Worm (Caenorhabditis elegans) whole organism, midembryonic: Measurements from ENCODE around the gene srlf-12.

Source experiments
- T22C8.4 ChIP-seq: fragments of 200-800 bp; sonication (Bioruptor generic); IDR thresholded peaks from 2 replicates; pipeline ENCODE4 v1.3.6; 2022; ENCODE audit warnings: missing genetic modification characterization, missing compliant biosample characterization
- cog-1 ChIP-seq: sonication (generic microtip); optimal IDR thresholded peaks from 2 replicates; lab custom pipeline; 2016; ENCODE audit warnings: missing genetic modification characterization, missing compliant biosample characterization
- flt-1 ChIP-seq: fragments of 200-800 bp; sonication (Bioruptor generic); IDR thresholded peaks from 2 replicates; pipeline ENCODE4 v1.3.6; 2022; ENCODE audit warnings: missing genetic modification characterization, missing compliant biosample characterization
- klf-2 ChIP-seq: fragments of 200-800 bp; sonication (Bioruptor generic); conservative IDR thresholded peaks from 2 replicates; pipeline ENCODE4 v1.3.6; 2022; ENCODE audit warnings: missing genetic modification reagents, missing genetic modification characterization, missing compliant biosample characterization
- med-1 ChIP-seq: sonication (generic microtip); optimal IDR thresholded peaks from 2 replicates; lab custom pipeline; 2017; ENCODE audit warnings: missing genetic modification characterization, mild to moderate bottlenecking, missing compliant biosample characterization, antibody characterized with exemption, missing genetic modification reagents; ENCODE audit not compliant: insufficient read depth
- ref-1 ChIP-seq: fragments of 200-800 bp; sonication (Bioruptor generic); conservative IDR thresholded peaks from 2 replicates; pipeline ENCODE4 v1.3.6; 2022; ENCODE audit warnings: missing genetic modification reagents, missing genetic modification characterization, missing compliant biosample characterization
- tab-1 ChIP-seq: fragments of 200-800 bp; sonication (Bioruptor generic); IDR thresholded peaks from 2 replicates; pipeline ENCODE4 v1.3.6; 2022; ENCODE audit warnings: missing genetic modification characterization, missing compliant biosample characterization
- ztf-23 ChIP-seq: fragments of 200-800 bp; sonication (Bioruptor generic); IDR thresholded peaks from 2 replicates; pipeline ENCODE4 v1.3.6; 2022; ENCODE audit warnings: missing genetic modification reagents, missing genetic modification characterization, missing compliant biosample characterization
- ztf-29 ChIP-seq: fragments of 200-800 bp; sonication (Bioruptor generic); IDR thresholded peaks from 2 replicates; pipeline ENCODE4 v1.3.6; 2022; ENCODE audit warnings: missing genetic modification reagents, missing genetic modification characterization, missing compliant biosample characterization

srlf-12 gene

DNA sequence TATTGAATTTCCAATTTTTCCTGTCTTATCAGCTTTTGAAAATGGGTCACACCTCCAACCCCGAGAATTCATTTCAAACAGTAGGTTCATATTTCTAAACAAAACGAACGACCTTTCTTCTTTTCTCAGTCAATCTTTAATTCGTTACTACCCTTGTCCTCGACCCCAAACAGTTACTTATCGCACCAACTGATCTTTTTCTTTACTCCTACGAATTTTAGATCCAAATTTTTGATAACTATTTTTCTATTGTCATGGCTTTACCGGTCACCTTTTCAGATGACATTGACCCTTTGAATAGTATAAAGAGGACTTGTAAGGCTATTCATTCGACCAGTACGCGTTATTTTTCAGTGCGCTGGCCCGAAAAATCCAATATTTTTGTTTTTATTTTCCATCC, 24.2 kb upstream of the srlf-12 start:
- no peak for TF ChIP-seq cog-1 (tag; lab: Kevin White, UChicago)
- TF ChIP-seq ztf-23 (GFP tag; lab: Robert Waterston, UW): no peak
- TF ChIP-seq tab-1 (GFP tag; lab: Robert Waterston, UW): no peak
- no peak for TF ChIP-seq ztf-29 (GFP tag; lab: Robert Waterston, UW)
- TF ChIP-seq T22C8.4: no peak
- no peak for TF ChIP-seq ref-1 (GFP tag; lab: Robert Waterston, UW)

DNA sequence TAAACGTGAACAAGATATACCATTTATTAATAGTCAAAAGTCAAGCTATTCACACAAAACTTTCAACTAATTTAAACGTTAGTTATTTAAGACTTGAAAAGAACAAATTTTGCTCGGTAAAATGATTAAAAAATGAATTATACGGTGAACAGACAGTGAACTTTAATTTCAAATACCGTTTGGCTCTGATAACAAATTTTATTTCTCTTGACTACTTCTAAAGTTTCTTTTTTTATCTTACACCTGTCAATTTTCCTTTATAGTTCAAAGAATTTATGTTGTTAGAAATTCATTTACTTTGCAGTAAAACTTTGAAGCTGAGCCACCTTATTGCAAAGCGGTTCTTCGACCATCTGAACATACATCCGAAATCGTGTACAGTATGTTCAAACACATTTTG, 23.5 kb upstream of the srlf-12 start, which contains the start of gene ZK593.3:
Gene ZK593.3 (plus strand): TSS at position 301 of the 400 bp plus-strand sequence.
- TF ChIP-seq flt-1 (GFP tag; lab: Robert Waterston, UW): no peak
- no peak for TF ChIP-seq med-1 (GFP tag; lab: Kevin White, UChicago)
- no peak for TF ChIP-seq ztf-23 (GFP tag; lab: Robert Waterston, UW)
- TF ChIP-seq T22C8.4: no peak

DNA sequence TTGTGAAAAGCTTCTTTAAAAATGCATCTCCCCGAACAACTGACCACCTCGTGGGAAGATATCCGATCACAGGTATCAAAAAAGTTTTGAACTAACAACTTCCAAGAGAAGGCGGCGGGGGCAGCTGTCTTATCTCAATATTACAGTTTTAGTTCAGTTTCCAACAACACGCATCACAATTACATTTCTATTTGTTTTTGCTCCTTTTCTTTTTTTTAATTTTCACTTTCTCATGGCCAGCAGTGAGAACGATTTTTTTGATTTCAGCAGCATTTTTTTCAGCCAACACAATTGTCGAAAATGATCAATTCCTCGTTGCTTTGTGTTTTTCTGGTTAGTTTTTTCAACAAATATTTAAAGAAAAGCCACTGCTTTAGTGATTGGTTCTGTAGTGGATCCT, 21.2 kb upstream of the srlf-12 start, which contains the start of gene ZK593.2:
Gene ZK593.2 (plus strand): TSS at position 301 of the 400 bp plus-strand sequence.
- no peak for TF ChIP-seq tab-1 (GFP tag; lab: Robert Waterston, UW)
- TF ChIP-seq med-1 (GFP tag; lab: Kevin White, UChicago): no peak
- no peak for TF ChIP-seq klf-2
- no peak for TF ChIP-seq cog-1 (tag; lab: Kevin White, UChicago)
- no peak for TF ChIP-seq flt-1 (GFP tag; lab: Robert Waterston, UW)
- TF ChIP-seq ref-1 (GFP tag; lab: Robert Waterston, UW): no peak

DNA sequence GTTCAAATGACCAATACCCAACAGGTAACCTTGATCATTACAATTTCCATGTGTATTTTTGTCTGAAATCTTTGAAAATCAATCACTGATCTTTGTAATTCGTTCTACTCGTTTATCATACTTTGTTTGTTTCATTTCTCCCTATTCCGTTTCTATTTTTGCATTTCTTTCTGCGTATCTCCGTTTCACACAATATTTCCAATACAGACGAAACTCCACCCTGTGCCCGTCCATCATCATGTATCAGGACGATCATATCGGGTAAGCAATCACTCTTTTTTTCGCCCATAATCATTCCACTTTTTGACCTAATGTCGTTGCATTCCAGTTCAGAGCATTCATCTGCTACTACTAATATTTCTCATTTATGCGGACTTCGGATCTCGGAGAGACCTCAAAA, 17.8 kb upstream of the srlf-12 start, which contains the start of gene pyk-2:
Gene pyk-2 (plus strand): TSS at position 206 of the 400 bp plus-strand sequence.
- no peak for TF ChIP-seq med-1 (GFP tag; lab: Kevin White, UChicago)
- no peak for TF ChIP-seq T22C8.4
- TF ChIP-seq klf-2: no peak
- no peak for TF ChIP-seq ztf-23 (GFP tag; lab: Robert Waterston, UW)
- no peak for TF ChIP-seq tab-1 (GFP tag; lab: Robert Waterston, UW)
- TF ChIP-seq cog-1 (tag; lab: Kevin White, UChicago): no peak
- no peak for TF ChIP-seq flt-1 (GFP tag; lab: Robert Waterston, UW)
- no peak for TF ChIP-seq ztf-29 (GFP tag; lab: Robert Waterston, UW)
- no peak for TF ChIP-seq ref-1 (GFP tag; lab: Robert Waterston, UW)

DNA sequence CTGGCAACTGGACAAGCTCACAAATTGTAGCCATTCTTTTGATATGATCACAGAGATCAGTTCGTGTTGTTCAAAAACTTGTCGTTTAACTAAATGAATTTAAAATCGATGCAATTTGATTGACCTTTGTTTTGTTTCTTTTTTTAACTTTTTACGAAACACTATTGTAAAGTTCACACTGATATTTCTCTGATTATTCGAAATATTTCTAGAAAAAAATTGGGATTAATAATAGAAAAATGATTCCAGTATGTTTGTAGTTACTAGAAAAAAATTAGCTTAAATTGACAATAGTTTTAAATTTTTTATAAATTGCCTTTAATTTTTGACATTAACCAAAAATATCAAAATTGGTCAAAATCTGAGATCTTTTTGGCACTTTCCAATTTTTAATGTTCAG, 17.3 kb upstream of the srlf-12 start, which contains the start of gene ZK596.2:
Gene ZK596.2 (minus strand): TSS at position 101 of the 400 bp plus-strand sequence.
- TF ChIP-seq med-1 (GFP tag; lab: Kevin White, UChicago): no peak
- TF ChIP-seq ztf-23 (GFP tag; lab: Robert Waterston, UW): no peak
- TF ChIP-seq klf-2: no peak
- TF ChIP-seq ztf-29 (GFP tag; lab: Robert Waterston, UW): no peak
- no peak for TF ChIP-seq flt-1 (GFP tag; lab: Robert Waterston, UW)

DNA sequence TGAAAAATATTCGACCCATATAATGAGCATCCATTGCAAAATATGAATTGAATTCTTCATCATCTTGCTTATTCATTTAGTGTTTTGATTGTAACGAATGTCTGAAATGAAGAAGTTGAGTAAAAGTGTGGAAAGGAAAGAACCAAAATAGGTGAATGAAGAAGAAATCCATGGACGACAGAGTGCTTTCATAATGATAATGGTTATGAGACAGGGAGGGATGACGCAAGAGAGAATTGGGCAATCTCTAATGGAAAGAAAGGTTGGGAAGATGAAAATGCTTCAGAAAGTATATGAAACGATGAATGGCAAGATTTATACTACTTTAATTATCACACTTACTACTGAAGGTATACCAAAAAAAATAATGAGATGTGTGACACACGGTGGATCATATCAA, 12.4 kb upstream of the srlf-12 start, which contains the start of gene ZK596.3:
Gene ZK596.3 (minus strand): TSS at position 101 of the 400 bp plus-strand sequence.
- no peak for TF ChIP-seq med-1 (GFP tag; lab: Kevin White, UChicago)
- TF ChIP-seq ref-1 (GFP tag; lab: Robert Waterston, UW): no peak
- TF ChIP-seq tab-1 (GFP tag; lab: Robert Waterston, UW): no peak
- TF ChIP-seq flt-1 (GFP tag; lab: Robert Waterston, UW): no peak
- no peak for TF ChIP-seq ztf-23 (GFP tag; lab: Robert Waterston, UW)
- no peak for TF ChIP-seq cog-1 (tag; lab: Kevin White, UChicago)
- no peak for TF ChIP-seq klf-2
- TF ChIP-seq ztf-29 (GFP tag; lab: Robert Waterston, UW): no peak

DNA sequence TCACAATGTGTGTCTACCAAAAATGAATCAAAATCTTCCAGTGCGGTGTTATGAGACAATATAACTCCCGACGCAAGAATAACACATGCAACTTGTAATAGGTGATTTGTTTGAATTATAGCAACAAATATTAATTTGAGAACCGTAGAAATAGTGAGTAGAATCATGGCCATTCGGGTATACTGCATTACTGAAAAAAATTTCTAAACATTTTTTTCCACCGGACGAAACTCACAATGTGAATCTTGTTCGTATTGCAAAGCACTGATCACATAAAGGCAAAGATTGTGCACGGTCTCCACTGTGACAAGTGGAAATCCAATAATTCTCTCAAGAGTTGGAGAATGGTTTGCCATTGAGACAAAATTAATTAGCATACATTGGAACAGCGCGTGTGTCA, 10.6 kb upstream of the srlf-12 start:
- no peak for TF ChIP-seq klf-2
- TF ChIP-seq ztf-23 (GFP tag; lab: Robert Waterston, UW): no peak

DNA sequence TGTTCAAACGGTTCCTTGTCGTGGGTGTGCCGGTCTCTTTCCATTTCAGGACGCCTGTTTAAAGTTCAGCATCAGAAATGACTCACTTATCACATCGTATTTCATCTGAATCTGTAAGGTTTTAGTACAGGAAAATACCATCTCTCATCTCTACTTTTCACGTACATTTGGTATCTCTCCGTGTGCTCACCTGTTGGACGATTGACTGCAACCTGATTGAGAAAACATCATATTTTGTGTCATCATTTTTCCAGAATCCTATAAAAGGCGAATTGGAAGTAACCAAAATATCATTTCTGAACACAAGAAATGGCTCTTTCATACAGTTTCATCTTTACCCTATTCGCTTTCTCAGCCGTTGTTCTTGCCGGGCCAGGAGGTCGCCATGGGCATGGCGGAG, 8.2 kb upstream of the srlf-12 start, which contains the start of gene srlf-30:
Gene srlf-30 (plus strand): TSS at position 301 of the 400 bp plus-strand sequence.
- TF ChIP-seq ztf-23 (GFP tag; lab: Robert Waterston, UW) (no peak), klf-2 (no peak), T22C8.4 (no peak), tab-1 (GFP tag; lab: Robert Waterston, UW) (no peak), ref-1 (GFP tag; lab: Robert Waterston, UW) (no peak), med-1 (GFP tag; lab: Kevin White, UChicago) (no peak), cog-1 (tag; lab: Kevin White, UChicago) (no peak), ztf-29 (GFP tag; lab: Robert Waterston, UW) (no peak), flt-1 (GFP tag; lab: Robert Waterston, UW) (no peak)

DNA sequence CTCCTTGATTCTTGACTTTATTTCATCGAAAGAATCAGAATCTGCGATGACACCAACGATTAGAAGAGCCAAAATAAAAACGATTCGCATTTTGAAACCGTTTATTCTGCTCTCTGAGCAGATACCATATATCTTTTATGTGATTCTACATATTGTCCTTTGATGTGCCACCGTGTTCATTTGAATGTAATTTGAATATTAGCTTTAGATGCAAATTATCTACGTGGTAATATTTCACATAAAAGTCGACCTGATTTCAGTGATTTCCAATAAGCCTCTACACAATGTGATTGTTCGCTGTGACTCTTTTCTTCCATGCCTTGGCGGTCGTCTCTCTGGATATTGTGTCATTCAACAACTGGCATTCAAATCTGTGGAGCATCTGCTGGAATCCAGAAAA, 7.2 kb upstream of the srlf-12 start, which contains the start of the genes F13E9.9 and F13E9.19:
Gene F13E9.9 (minus strand): TSS at position 101 of the 400 bp plus-strand sequence.
Gene F13E9.19 (plus strand): TSS at position 316 of the 400 bp plus-strand sequence.
- TF ChIP-seq T22C8.4 (no peak), klf-2 (no peak), ztf-23 (GFP tag; lab: Robert Waterston, UW) (no peak), flt-1 (GFP tag; lab: Robert Waterston, UW) (no peak), cog-1 (tag; lab: Kevin White, UChicago) (no peak), ref-1 (GFP tag; lab: Robert Waterston, UW) (no peak), med-1 (GFP tag; lab: Kevin White, UChicago) (no peak), ztf-29 (GFP tag; lab: Robert Waterston, UW) (no peak), tab-1 (GFP tag; lab: Robert Waterston, UW) (no peak)

DNA sequence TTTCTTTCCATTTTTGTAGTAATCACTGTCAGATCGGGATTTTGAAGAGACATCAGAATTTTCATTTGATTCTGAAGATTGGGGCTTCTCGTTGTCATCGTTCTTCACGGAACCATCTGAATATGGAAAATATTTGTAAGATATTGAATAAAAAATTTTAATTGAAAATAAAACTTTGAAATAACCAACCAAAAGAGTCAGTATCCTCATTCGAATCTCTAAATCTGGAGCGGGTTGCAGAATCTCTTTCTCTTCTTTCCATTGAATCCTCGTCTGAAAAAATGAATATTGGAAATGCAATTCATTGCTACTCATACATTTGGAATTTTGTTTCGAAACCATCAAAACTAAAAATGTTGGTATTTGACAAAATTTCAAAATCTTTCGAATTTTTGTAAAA, 6.3 kb upstream of the srlf-12 start:
- TF ChIP-seq klf-2 (no peak), T22C8.4 (no peak), tab-1 (GFP tag; lab: Robert Waterston, UW) (no peak), cog-1 (tag; lab: Kevin White, UChicago) (no peak), med-1 (GFP tag; lab: Kevin White, UChicago) (no peak), ztf-29 (GFP tag; lab: Robert Waterston, UW) (no peak), ztf-23 (GFP tag; lab: Robert Waterston, UW) (no peak), flt-1 (GFP tag; lab: Robert Waterston, UW) (no peak), ref-1 (GFP tag; lab: Robert Waterston, UW) (no peak)
